Worm (Caenorhabditis elegans) whole organism, L1 larva: ENCODE measurements around the gene nol-10.

Source experiments
- mep-1 ChIP-seq: fragments of 150-350 bp; optimal IDR thresholded peaks from 2 replicates; lab custom pipeline; 2014; ENCODE audit warnings: missing biosample characterization, missing genetic modification characterization
- nhr-11 ChIP-seq: fragments of 150-350 bp; optimal IDR thresholded peaks from 2 replicates; lab custom pipeline; 2014; ENCODE audit warnings: missing biosample characterization, missing genetic modification characterization
- nhr-12 ChIP-seq: sonication (generic microtip); optimal IDR thresholded peaks from 2 replicates; lab custom pipeline; 2017; ENCODE audit warnings: missing biosample characterization, missing genetic modification characterization
- nhr-28 ChIP-seq: fragments of 150-350 bp; optimal IDR thresholded peaks from 2 replicates; lab custom pipeline; 2014; ENCODE audit warnings: missing biosample characterization, missing genetic modification characterization
- pqm-1 ChIP-seq: sonication (generic microtip); optimal IDR thresholded peaks from 3 replicates; lab custom pipeline; 2017; ENCODE audit warnings: missing biosample characterization, missing genetic modification characterization
- snu-23 ChIP-seq: sonication (generic microtip); optimal IDR thresholded peaks from 2 replicates; lab custom pipeline; 2016; ENCODE audit warnings: missing genetic modification characterization, missing compliant biosample characterization
- unc-130 ChIP-seq: fragments of 150-350 bp; optimal IDR thresholded peaks from 2 replicates; lab custom pipeline; 2017; ENCODE audit warnings: missing biosample characterization, missing genetic modification characterization, inconsistent platforms
- unc-62 ChIP-seq: fragments of 150-350 bp; optimal IDR thresholded peaks from 2 replicates; lab custom pipeline; 2014; ENCODE audit warnings: missing biosample characterization, missing genetic modification reagents, missing genetic modification characterization
- unc-86 ChIP-seq: sonication (generic microtip); optimal IDR thresholded peaks from 2 replicates; lab custom pipeline; 2016; ENCODE audit warnings: missing genetic modification characterization, missing compliant biosample characterization
- ztf-11 ChIP-seq, 2 experiments: sonication (generic microtip); optimal IDR thresholded peaks; 2 replicates each; lab custom pipeline; 2016 to 2017; ENCODE audit warnings: missing genetic modification characterization in 2 of 2, missing biosample characterization in 1 of 2, missing compliant biosample characterization in 1 of 2

DNA sequence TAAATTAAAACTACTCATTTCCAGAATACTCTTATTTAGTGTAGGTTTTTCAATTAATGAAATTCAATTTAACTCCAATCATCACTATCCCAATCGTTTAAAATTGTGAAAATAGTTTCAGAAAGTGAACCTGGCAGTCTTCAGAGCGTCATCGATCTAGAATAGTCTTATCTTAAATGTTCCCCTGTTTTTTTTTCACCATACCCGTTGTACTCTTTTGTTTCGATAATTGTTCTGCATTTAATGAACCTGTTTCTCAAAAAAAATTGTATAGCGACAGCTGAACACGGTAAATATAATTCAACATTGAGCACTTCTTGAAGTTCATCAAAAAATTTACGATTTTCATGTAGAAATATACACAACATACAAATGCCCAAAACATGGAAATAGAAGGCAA is 29.1 kb upstream of the nol-10 start:
- TF ChIP-seq pqm-1 (tag; lab: Kevin White, UChicago) (no peak), mep-1 (tag; lab: Kevin White, UChicago) (no peak), unc-86 (tag; lab: Kevin White, UChicago) (no peak), nhr-12 (tag; lab: Kevin White, UChicago) (no peak), snu-23 (no peak), unc-130 (no peak), nhr-28 (tag; lab: Kevin White, UChicago) (no peak), ztf-11 (tag; optimal IDR thresholded peaks at IDR 0.05; lab: Kevin White, UChicago) (no peak), nhr-11 (tag; lab: Kevin White, UChicago) (no peak), unc-62 (GFP tag; lab: Kevin White, UChicago) (no peak)
